Worm (Caenorhabditis elegans) whole organism, early embryonic: ENCODE data around the gene C50F4.1.

ENCODE experiments used
- B0310.2 ChIP-seq: sonication (generic microtip); optimal IDR thresholded peaks from 2 replicates; lab custom pipeline; 2016; ENCODE audit warnings: mild to moderate bottlenecking, missing genetic modification characterization, missing compliant biosample characterization
- F13C5.2 ChIP-seq: sonication (generic microtip); optimal IDR thresholded peaks from 2 replicates; lab custom pipeline; 2017; ENCODE audit warnings: mild to moderate bottlenecking, missing genetic modification characterization, inconsistent platforms, missing compliant biosample characterization
- aly-1 ChIP-seq: sonication (generic microtip); optimal IDR thresholded peaks from 2 replicates; lab custom pipeline; 2016; ENCODE audit warnings: missing genetic modification characterization, missing compliant biosample characterization
- ama-1 ChIP-seq: fragments of 150-350 bp; optimal IDR thresholded peaks from 2 replicates; lab custom pipeline; 2014
- ceh-13 ChIP-seq: fragments of 200-800 bp; sonication (Bioruptor generic); optimal IDR thresholded peaks from 2 replicates; lab custom pipeline; 2018; ENCODE audit warnings: mild to moderate bottlenecking, missing genetic modification characterization, missing compliant biosample characterization
- ceh-36 ChIP-seq: sonication (generic microtip); optimal IDR thresholded peaks from 2 replicates; lab custom pipeline; 2016; ENCODE audit warnings: missing genetic modification characterization, inconsistent platforms, missing compliant biosample characterization
- ets-7 ChIP-seq: sonication (generic microtip); optimal IDR thresholded peaks from 2 replicates; lab custom pipeline; 2016; ENCODE audit warnings: missing genotype, missing genetic modification characterization, missing compliant biosample characterization
- flt-1 ChIP-seq: fragments of 200-800 bp; sonication (Bioruptor generic); IDR thresholded peaks from 2 replicates; pipeline ENCODE4 v1.3.6; 2022; ENCODE audit warnings: missing genetic modification characterization, missing compliant biosample characterization
- hmbx-1 ChIP-seq: sonication (generic microtip); optimal IDR thresholded peaks from 2 replicates; lab custom pipeline; 2016; ENCODE audit warnings: mild to moderate bottlenecking, missing genetic modification characterization, missing compliant biosample characterization
- hmg-4 ChIP-seq: fragments of 200-800 bp; sonication (Bioruptor generic); optimal IDR thresholded peaks from 2 replicates; lab custom pipeline; 2018; ENCODE audit warnings: mild to moderate bottlenecking, missing genetic modification characterization, missing compliant biosample characterization
- hnd-1 ChIP-seq: sonication (generic microtip); optimal IDR thresholded peaks from 2 replicates; lab custom pipeline; 2016; ENCODE audit warnings: missing genetic modification characterization, missing compliant biosample characterization
- pes-1 ChIP-seq: fragments of 200-800 bp; sonication (Bioruptor generic); IDR thresholded peaks from 2 replicates; pipeline ENCODE4 v1.3.6; 2022; ENCODE audit warnings: missing genetic modification reagents, missing genetic modification characterization, missing compliant biosample characterization
- scrt-1 ChIP-seq: fragments of 200-800 bp; sonication (Bioruptor generic); IDR thresholded peaks from 2 replicates; pipeline ENCODE4 v1.3.6; 2022; ENCODE audit warnings: missing genetic modification characterization, missing compliant biosample characterization
- sea-1 ChIP-seq: fragments of 200-800 bp; sonication (Bioruptor generic); conservative IDR thresholded peaks from 2 replicates; pipeline ENCODE4 v1.3.6; 2022; ENCODE audit warnings: missing genetic modification characterization, missing compliant biosample characterization
- tbx-11 ChIP-seq: fragments of 200-800 bp; sonication (Bioruptor generic); IDR thresholded peaks from 2 replicates; pipeline ENCODE4 v1.3.6; 2022; ENCODE audit warnings: missing genetic modification characterization, missing compliant biosample characterization
- tbx-37 ChIP-seq: fragments of 200-800 bp; sonication (Bioruptor generic); conservative IDR thresholded peaks from 2 replicates; pipeline ENCODE4 v1.3.6; 2022; ENCODE audit warnings: missing genetic modification reagents, missing genetic modification characterization, missing compliant biosample characterization
- tra-4 ChIP-seq: sonication (generic microtip); optimal IDR thresholded peaks from 2 replicates; lab custom pipeline; 2017; ENCODE audit warnings: missing genetic modification characterization, missing compliant biosample characterization

C50F4.1 gene

ce11 chrV:9541506-9541905 lies 14.9 kb downstream of the C50F4.1 start, which contains the start of gene C50F4.16:
Gene C50F4.16, minus strand, starts transcription at chrV:9541606.
- no peak for TF ChIP-seq B0310.2 (tag; lab: Kevin White, UChicago)
- TF ChIP-seq hmbx-1 (tag; lab: Kevin White, UChicago): no peak
- TF ChIP-seq aly-1 (tag; lab: Kevin White, UChicago): no peak
- no peak for TF ChIP-seq ets-7
- no peak for TF ChIP-seq sea-1
- TF ChIP-seq ceh-36 (tag; lab: Kevin White, UChicago): no peak
- TF ChIP-seq flt-1 (GFP tag; lab: Robert Waterston, UW): no peak
- TF ChIP-seq tbx-37 (GFP tag; lab: Robert Waterston, UW): no peak
- no peak for TF ChIP-seq ama-1 (lab: Kevin White, UChicago)
- TF ChIP-seq hnd-1 (tag; lab: Kevin White, UChicago): no peak
- no peak for TF ChIP-seq pes-1 (GFP tag; lab: Robert Waterston, UW)
- TF ChIP-seq tbx-11 (GFP tag; lab: Robert Waterston, UW): no peak
- TF ChIP-seq ceh-13 (GFP tag; lab: Kevin White, UChicago): no peak

- TF ChIP-seq hmbx-1 (tag; lab: Kevin White, UChicago) (no peak), F13C5.2 (tag; lab: Kevin White, UChicago) (peak; percentile 31), aly-1 (tag; lab: Kevin White, UChicago) (no peak), flt-1 (GFP tag; lab: Robert Waterston, UW) (peak; percentile 39; the same call in 1 of the 2 replicates)
Observed at ce11 chrV:9544176-9544632, 17.6 kb downstream of the C50F4.1 start, which contains the start of gene mdf-1. Gene mdf-1, minus strand, starts transcription at chrV:9544226.

ce11 chrV:9545238-9545709 lies 18.7 kb downstream of the C50F4.1 start, which contains the start of the genes his-35 and his-41:
Gene his-35, minus strand, starts transcription at chrV:9545288.
Gene his-41, plus strand, starts transcription at chrV:9545536.
- no peak for TF ChIP-seq hnd-1 (tag; lab: Kevin White, UChicago)
- no peak for TF ChIP-seq ets-7
- TF ChIP-seq pes-1 (GFP tag; lab: Robert Waterston, UW): no peak
- TF ChIP-seq B0310.2 (tag; lab: Kevin White, UChicago): no peak
- TF ChIP-seq F13C5.2 (tag; lab: Kevin White, UChicago): no peak
- TF ChIP-seq hmbx-1 (tag; lab: Kevin White, UChicago): no peak
- no peak for TF ChIP-seq tra-4 (tag; lab: Kevin White, UChicago)
- TF ChIP-seq ama-1 (lab: Kevin White, UChicago): no peak
- no peak for TF ChIP-seq sea-1
- no peak for TF ChIP-seq tbx-37 (GFP tag; lab: Robert Waterston, UW)
- no peak for TF ChIP-seq hmg-4 (GFP tag; lab: Kevin White, UChicago)
- TF ChIP-seq tbx-11 (GFP tag; lab: Robert Waterston, UW): no peak
- no peak for TF ChIP-seq aly-1 (tag; lab: Kevin White, UChicago)
- TF ChIP-seq ceh-13 (GFP tag; lab: Kevin White, UChicago): no peak
- TF ChIP-seq ceh-36 (tag; lab: Kevin White, UChicago): no peak
- TF ChIP-seq scrt-1 (GFP tag; lab: Robert Waterston, UW): no peak
- TF ChIP-seq flt-1 (GFP tag; lab: Robert Waterston, UW): no peak

- TF ChIP-seq F13C5.2 (tag; lab: Kevin White, UChicago) (no peak), pes-1 (GFP tag; lab: Robert Waterston, UW) (peak; percentile 58)
Observed at ce11 chrV:9546042-9546581, 19.5 kb downstream of the C50F4.1 start, which contains the start of gene C50F4.6. Gene C50F4.6, plus strand, starts transcription at chrV:9546092.

ce11 chrV:9546860-9547269 lies 20.3 kb downstream of the C50F4.1 start, which contains the start of gene his-37:
Gene his-37, plus strand, starts transcription at chrV:9547105.
- TF ChIP-seq hnd-1 (tag; lab: Kevin White, UChicago): no peak
- TF ChIP-seq tbx-37 (GFP tag; lab: Robert Waterston, UW): 0 out of 2 replicates have a peak, but pooled peaks have one; percentile 34
- TF ChIP-seq B0310.2 (tag; lab: Kevin White, UChicago): no peak
- TF ChIP-seq hmg-4 (GFP tag; lab: Kevin White, UChicago): peak; percentile 64
- peak; percentile 61 for TF ChIP-seq flt-1 (GFP tag; lab: Robert Waterston, UW)
- no peak for TF ChIP-seq tbx-11 (GFP tag; lab: Robert Waterston, UW)
- TF ChIP-seq ceh-36 (tag; lab: Kevin White, UChicago): no peak
- no peak for TF ChIP-seq sea-1
- peak; percentile 41 for TF ChIP-seq tra-4 (tag; lab: Kevin White, UChicago)
- no peak for TF ChIP-seq aly-1 (tag; lab: Kevin White, UChicago)
- TF ChIP-seq ets-7: no peak
- no peak for TF ChIP-seq scrt-1 (GFP tag; lab: Robert Waterston, UW)
- peak; percentile 41 for TF ChIP-seq F13C5.2 (tag; lab: Kevin White, UChicago)
- TF ChIP-seq ama-1 (lab: Kevin White, UChicago): no peak
- TF ChIP-seq hmbx-1 (tag; lab: Kevin White, UChicago): peak; percentile 16
- peak; percentile 53; the same call in 1 of the 2 replicates for TF ChIP-seq pes-1 (GFP tag; lab: Robert Waterston, UW)

- no peak for TF ChIP-seq ceh-36 (tag; lab: Kevin White, UChicago)
- TF ChIP-seq tbx-11 (GFP tag; lab: Robert Waterston, UW): no peak
- TF ChIP-seq flt-1 (GFP tag; lab: Robert Waterston, UW): no peak
- no peak for TF ChIP-seq tra-4 (tag; lab: Kevin White, UChicago)
- TF ChIP-seq ets-7: no peak
- no peak for TF ChIP-seq ama-1 (lab: Kevin White, UChicago)
- TF ChIP-seq hmbx-1 (tag; lab: Kevin White, UChicago): no peak
- no peak for TF ChIP-seq ceh-13 (GFP tag; lab: Kevin White, UChicago)
- no peak for TF ChIP-seq aly-1 (tag; lab: Kevin White, UChicago)
- TF ChIP-seq sea-1: no peak
Observed at ce11 chrV:9549459-9549858, 22.9 kb downstream of the C50F4.1 start, which contains the start of gene nstp-10. Gene nstp-10, minus strand, starts transcription at chrV:9549836.

ce11 chrV:9550313-9550712 lies 23.7 kb downstream of the C50F4.1 start, which contains the start of gene ehbp-1:
Gene ehbp-1, plus strand, starts transcription at chrV:9550644.
- no peak for TF ChIP-seq flt-1 (GFP tag; lab: Robert Waterston, UW)
